Worm (Caenorhabditis elegans): ENCODE data around the gene K09F6.9.
"Not testable (repeated sequence)": the region's sequence is repeated elsewhere in the genome, so short reads cannot be mapped to it uniquely, and the experiment has no call there.

ce11 chrII:2254861-2255260, 27.6 kb downstream of the K09F6.9 start, which contains the start of gene K09F6.3:
- TF ChIP-seq sea-2 (GFP tag; IDR thresholded peaks at IDR 0.05); ztf-26 (tag; optimal IDR thresholded peaks at IDR 0.05); cebp-1 (GFP tag; IDR thresholded peaks at IDR 0.05); cebp-1 (tag; optimal IDR thresholded peaks at IDR 0.05); nhr-90 (tag; optimal IDR thresholded peaks at IDR 0.05): not testable (repeated sequence)
